Worm (Caenorhabditis elegans) whole organism, L2 larva: ENCODE results near the gene tmem-131.

ENCODE experiments used
- C34F6.9 ChIP-seq: fragments of 150-350 bp; optimal IDR thresholded peaks from 2 replicates; lab custom pipeline; 2014; ENCODE audit warnings: missing biosample characterization, missing genetic modification characterization
- F13H6.1 ChIP-seq: sonication (generic microtip); optimal IDR thresholded peaks from 2 replicates; lab custom pipeline; 2016; ENCODE audit warnings: missing genetic modification characterization, missing compliant biosample characterization
- ZK546.5 ChIP-seq: sonication (generic microtip); optimal IDR thresholded peaks from 2 replicates; lab custom pipeline; 2017; ENCODE audit warnings: missing biosample characterization, missing genetic modification characterization
- alr-1 ChIP-seq: fragments of 150-350 bp; optimal IDR thresholded peaks from 2 replicates; lab custom pipeline; 2014; ENCODE audit warnings: missing biosample characterization, missing genetic modification characterization
- aly-2 ChIP-seq: fragments of 150-350 bp; optimal IDR thresholded peaks from 2 replicates; lab custom pipeline; 2014; ENCODE audit warnings: missing biosample characterization, missing genetic modification characterization
- ama-1 ChIP-seq: fragments of 150-350 bp; optimal IDR thresholded peaks from 2 replicates; lab custom pipeline; 2018; ENCODE audit warnings: inconsistent platforms
- blmp-1 ChIP-seq: sonication (generic microtip); optimal IDR thresholded peaks from 2 replicates; lab custom pipeline; 2017; ENCODE audit warnings: missing genetic modification characterization, mild to moderate bottlenecking, missing compliant biosample characterization, antibody characterized with exemption, moderate library complexity; ENCODE audit not compliant: insufficient read depth
- ceh-16 ChIP-seq: fragments of 150-350 bp; optimal IDR thresholded peaks from 2 replicates; lab custom pipeline; 2014; ENCODE audit warnings: missing biosample characterization, missing genetic modification characterization
- ceh-82 ChIP-seq: fragments of 150-350 bp; optimal IDR thresholded peaks from 2 replicates; lab custom pipeline; 2014; ENCODE audit warnings: missing biosample characterization, missing genetic modification characterization
- crh-2 ChIP-seq: sonication (generic microtip); optimal IDR thresholded peaks from 2 replicates; lab custom pipeline; 2017; ENCODE audit warnings: missing biosample characterization, missing genetic modification characterization
- dmd-4 ChIP-seq: sonication (generic microtip); optimal IDR thresholded peaks from 2 replicates; lab custom pipeline; 2017; ENCODE audit warnings: missing biosample characterization, missing genetic modification characterization
- egl-27 ChIP-seq: sonication (generic microtip); optimal IDR thresholded peaks from 3 replicates; lab custom pipeline; 2017; ENCODE audit warnings: missing biosample characterization, missing genetic modification reagents, missing genetic modification characterization
- elt-1 ChIP-seq: fragments of 150-350 bp; optimal IDR thresholded peaks from 2 replicates; lab custom pipeline; 2014; ENCODE audit warnings: missing biosample characterization, missing genetic modification characterization
- elt-3 ChIP-seq: sonication (generic microtip); optimal IDR thresholded peaks from 2 replicates; lab custom pipeline; 2017; ENCODE audit warnings: missing biosample characterization, missing genetic modification characterization
- fos-1 ChIP-seq: fragments of 150-350 bp; optimal IDR thresholded peaks from 2 replicates; lab custom pipeline; 2014; ENCODE audit warnings: missing biosample characterization, missing genetic modification characterization
- gmeb-1 ChIP-seq: fragments of 150-350 bp; optimal IDR thresholded peaks from 2 replicates; lab custom pipeline; 2014; ENCODE audit warnings: missing biosample characterization, missing genetic modification characterization
- lin-11 ChIP-seq: fragments of 150-350 bp; sonication (generic microtip); optimal IDR thresholded peaks from 2 replicates; lab custom pipeline; 2014; ENCODE audit warnings: missing biosample characterization, missing genetic modification characterization, inconsistent platforms, mixed read lengths
- lin-39 ChIP-seq: fragments of 150-350 bp; optimal IDR thresholded peaks from 2 replicates; lab custom pipeline; 2014; ENCODE audit warnings: missing biosample characterization, missing genetic modification reagents, missing genetic modification characterization
- lsy-2 ChIP-seq, 2 experiments: fragments of 150-350 bp in 1 of 2; sonication (generic microtip) in 1 of 2; optimal IDR thresholded peaks; 2 replicates each; lab custom pipeline; 2014 to 2017; ENCODE audit warnings: missing biosample characterization in 2 of 2, missing genetic modification characterization in 2 of 2
- mbf-1 ChIP-seq: sonication (generic microtip); optimal IDR thresholded peaks from 2 replicates; lab custom pipeline; 2017; ENCODE audit warnings: missing biosample characterization, missing genetic modification characterization
- nhr-10 ChIP-seq: sonication (generic microtip); optimal IDR thresholded peaks from 2 replicates; lab custom pipeline; 2017; ENCODE audit warnings: missing biosample characterization, missing genetic modification characterization
- nhr-11 ChIP-seq: fragments of 150-350 bp; optimal IDR thresholded peaks from 2 replicates; lab custom pipeline; 2014; ENCODE audit warnings: missing biosample characterization, missing genetic modification characterization
- nhr-12 ChIP-seq: fragments of 150-350 bp; optimal IDR thresholded peaks from 2 replicates; lab custom pipeline; 2014; ENCODE audit warnings: missing biosample characterization, missing genetic modification characterization
- nhr-129 ChIP-seq: fragments of 150-350 bp; optimal IDR thresholded peaks from 2 replicates; lab custom pipeline; 2014; ENCODE audit warnings: missing biosample characterization, missing genetic modification characterization
- nhr-21 ChIP-seq: fragments of 150-350 bp; optimal IDR thresholded peaks from 2 replicates; lab custom pipeline; 2014; ENCODE audit warnings: missing biosample characterization, missing genetic modification characterization
- nhr-23 ChIP-seq: fragments of 150-350 bp; optimal IDR thresholded peaks from 2 replicates; lab custom pipeline; 2014; ENCODE audit warnings: missing biosample characterization, missing genetic modification reagents, missing genetic modification characterization
- nhr-237 ChIP-seq: fragments of 150-350 bp; optimal IDR thresholded peaks from 2 replicates; lab custom pipeline; 2014; ENCODE audit warnings: missing biosample characterization, missing genetic modification characterization
- nhr-25 ChIP-seq: fragments of 150-350 bp; sonication (generic microtip); optimal IDR thresholded peaks from 3 replicates; lab custom pipeline; 2014; ENCODE audit warnings: missing biosample characterization, missing genetic modification characterization
- nhr-6 ChIP-seq: fragments of 150-350 bp; optimal IDR thresholded peaks from 2 replicates; lab custom pipeline; 2014; ENCODE audit warnings: missing biosample characterization, missing genetic modification characterization
- peb-1 ChIP-seq: fragments of 150-350 bp; optimal IDR thresholded peaks from 2 replicates; lab custom pipeline; 2014; ENCODE audit warnings: missing biosample characterization, missing genetic modification characterization
- sem-4 ChIP-seq: fragments of 150-350 bp; optimal IDR thresholded peaks from 2 replicates; lab custom pipeline; 2014; ENCODE audit warnings: missing biosample characterization, missing genetic modification reagents, missing genetic modification characterization
- sma-3 ChIP-seq: sonication (generic microtip); optimal IDR thresholded peaks from 2 replicates; lab custom pipeline; 2016; ENCODE audit warnings: missing genetic modification reagents, missing genetic modification characterization, missing compliant biosample characterization
- snpc-4 ChIP-seq: fragments of 150-350 bp; optimal IDR thresholded peaks from 2 replicates; lab custom pipeline; 2014; ENCODE audit warnings: missing biosample characterization, missing genetic modification characterization
- unc-39 ChIP-seq: fragments of 150-350 bp; optimal IDR thresholded peaks from 2 replicates; lab custom pipeline; 2014; ENCODE audit warnings: missing biosample characterization, missing genetic modification characterization
- unc-55 ChIP-seq: fragments of 150-350 bp; sonication (generic microtip); optimal IDR thresholded peaks from 3 replicates; lab custom pipeline; 2014; ENCODE audit warnings: missing biosample characterization, missing genetic modification reagents, missing genetic modification characterization
- unc-62 ChIP-seq: fragments of 150-350 bp; optimal IDR thresholded peaks from 2 replicates; lab custom pipeline; 2014; ENCODE audit warnings: missing biosample characterization, missing genetic modification reagents, missing genetic modification characterization
- zag-1 ChIP-seq: fragments of 150-350 bp; optimal IDR thresholded peaks from 2 replicates; lab custom pipeline; 2014; ENCODE audit warnings: missing biosample characterization, missing genetic modification characterization
- ztf-11 ChIP-seq: sonication (generic microtip); optimal IDR thresholded peaks from 2 replicates; lab custom pipeline; 2017; ENCODE audit warnings: missing biosample characterization, missing genetic modification characterization

tmem-131 gene

ce11 chrIII:4950345-4950744 is 47.6 kb downstream of the tmem-131 start (continued):
- peak; percentile 57 for TF ChIP-seq F13H6.1 (tag; lab: Kevin White, UChicago)
- no peak for TF ChIP-seq elt-3 (tag; lab: Kevin White, UChicago)
- TF ChIP-seq nhr-21 (tag; lab: Kevin White, UChicago), result no peak
- TF ChIP-seq gmeb-1 (tag; lab: Kevin White, UChicago), result no peak
- no peak for TF ChIP-seq blmp-1
- no peak for TF ChIP-seq unc-39
- TF ChIP-seq nhr-10 (tag; lab: Kevin White, UChicago), result no peak

ce11 chrIII:4948631-4949030 is 49.3 kb downstream of the tmem-131 start:
- TF ChIP-seq gmeb-1 (tag; lab: Kevin White, UChicago), result no peak
- TF ChIP-seq alr-1, result no peak
- no peak for TF ChIP-seq lsy-2 (tag; optimal IDR thresholded peaks at IDR 0.05; lab: Kevin White, UChicago)
- no peak for TF ChIP-seq dmd-4 (tag; lab: Kevin White, UChicago)
- no peak for TF ChIP-seq unc-62
- no peak for TF ChIP-seq blmp-1
- no peak for TF ChIP-seq nhr-6 (tag; lab: Kevin White, UChicago)
- TF ChIP-seq nhr-10 (tag; lab: Kevin White, UChicago), result no peak
- TF ChIP-seq nhr-21 (tag; lab: Kevin White, UChicago), result no peak
- TF ChIP-seq nhr-11 (tag; lab: Kevin White, UChicago), result no peak
- TF ChIP-seq nhr-237 (tag; lab: Kevin White, UChicago), result no peak
- no peak for TF ChIP-seq nhr-23
- TF ChIP-seq ceh-16 (tag; lab: Kevin White, UChicago), result no peak
- TF ChIP-seq nhr-25 (tag; lab: Kevin White, UChicago), result no peak

ce11 chrIII:4947352-4947751 is 50.6 kb downstream of the tmem-131 start:
- no peak for TF ChIP-seq elt-3 (tag; lab: Kevin White, UChicago)
- TF ChIP-seq nhr-10 (tag; lab: Kevin White, UChicago), result no peak
- no peak for TF ChIP-seq unc-62
- no peak for TF ChIP-seq ceh-82
- no peak for TF ChIP-seq blmp-1
- no peak for TF ChIP-seq nhr-12 (tag; lab: Kevin White, UChicago)
- no peak for TF ChIP-seq nhr-11 (tag; lab: Kevin White, UChicago)
- no peak for TF ChIP-seq nhr-237 (tag; lab: Kevin White, UChicago)
- no peak for TF ChIP-seq nhr-6 (tag; lab: Kevin White, UChicago)
- no peak for TF ChIP-seq zag-1 (tag; lab: Kevin White, UChicago)
- no peak for TF ChIP-seq ama-1 (lab: Kevin White, UChicago)
- no peak for TF ChIP-seq nhr-25 (tag; lab: Kevin White, UChicago)
- no peak for TF ChIP-seq nhr-21 (tag; lab: Kevin White, UChicago)
- no peak for TF ChIP-seq sma-3 (GFP tag; lab: Kevin White, UChicago)
- peak; percentile 6 for TF ChIP-seq unc-55
- TF ChIP-seq aly-2, result no peak
- no peak for TF ChIP-seq nhr-129 (tag; lab: Kevin White, UChicago)
- TF ChIP-seq egl-27, result no peak
- no peak for TF ChIP-seq C34F6.9
- TF ChIP-seq alr-1, result no peak
- TF ChIP-seq lin-39 (tag; lab: Kevin White, UChicago), result peak; percentile 35
- no peak for TF ChIP-seq crh-2 (tag; lab: Kevin White, UChicago)
- TF ChIP-seq sem-4, result no peak
- TF ChIP-seq gmeb-1 (tag; lab: Kevin White, UChicago), result no peak
- no peak for TF ChIP-seq ztf-11 (tag; lab: Kevin White, UChicago)
- TF ChIP-seq elt-1 (tag; lab: Kevin White, UChicago), result no peak
- peak; percentile 29 for TF ChIP-seq F13H6.1 (tag; lab: Kevin White, UChicago)
- TF ChIP-seq nhr-23, result no peak
- no peak for TF ChIP-seq fos-1 (tag; lab: Kevin White, UChicago)
- peak; percentile 27 for TF ChIP-seq lin-11 (tag; lab: Kevin White, UChicago)
- TF ChIP-seq snpc-4, result no peak
- no peak for TF ChIP-seq lsy-2 (tag; optimal IDR thresholded peaks at IDR 0.05; lab: Kevin White, UChicago)
- no peak for TF ChIP-seq mbf-1
- TF ChIP-seq peb-1 (tag; lab: Kevin White, UChicago), result no peak

- no peak for TF ChIP-seq C34F6.9
- TF ChIP-seq ZK546.5 (tag; lab: Kevin White, UChicago), result no peak
- no peak for TF ChIP-seq blmp-1
Measured at ce11 chrIII:4944213-4944612, 53.7 kb downstream of the tmem-131 start, which contains the start of gene ntl-9. Gene ntl-9 (plus strand): TSS chrIII:4944513.
